Worm (Caenorhabditis elegans) whole organism, mixed stage, embryonic: Measurements from ENCODE around the gene sre-47.

ENCODE experiments used
- M03D4.4 ChIP-seq: sonication (generic microtip); optimal IDR thresholded peaks from 2 replicates; lab custom pipeline; 2017; ENCODE audit warnings: mild to moderate bottlenecking, missing genetic modification characterization, missing compliant biosample characterization
- bed-3 ChIP-seq: fragments of 200-800 bp; sonication (Bioruptor generic); optimal IDR thresholded peaks from 3 replicates; lab custom pipeline; 2018; ENCODE audit warnings: mild to moderate bottlenecking, missing genetic modification characterization, moderate library complexity, missing compliant biosample characterization
- blmp-1 ChIP-seq: fragments of 150-350 bp; optimal IDR thresholded peaks from 2 replicates; lab custom pipeline; 2014; ENCODE audit warnings: missing biosample characterization, missing genetic modification characterization
- ceh-39 ChIP-seq: fragments of 150-350 bp; optimal IDR thresholded peaks from 2 replicates; lab custom pipeline; 2014; ENCODE audit warnings: missing biosample characterization, missing genetic modification characterization
- ceh-83 ChIP-seq: fragments of 200-800 bp; sonication (Bioruptor generic); optimal IDR thresholded peaks from 2 replicates; lab custom pipeline; 2018; ENCODE audit warnings: mild to moderate bottlenecking, missing genetic modification characterization, missing compliant biosample characterization
- ces-1 ChIP-seq: fragments of 150-350 bp; optimal IDR thresholded peaks from 2 replicates; lab custom pipeline; 2014; ENCODE audit warnings: missing biosample characterization, missing genetic modification reagents, missing genetic modification characterization
- cnd-1 ChIP-seq: fragments of 200-800 bp; sonication (Bioruptor generic); optimal IDR thresholded peaks from 2 replicates; lab custom pipeline; 2018; ENCODE audit warnings: mild to moderate bottlenecking, missing genetic modification characterization, missing compliant biosample characterization
- drap-1 ChIP-seq: fragments of 200-800 bp; sonication (Bioruptor generic); optimal IDR thresholded peaks from 3 replicates; lab custom pipeline; 2018; ENCODE audit warnings: mild to moderate bottlenecking, missing genetic modification characterization, missing compliant biosample characterization
- elt-1 ChIP-seq: sonication (generic microtip); optimal IDR thresholded peaks from 2 replicates; lab custom pipeline; 2017; ENCODE audit warnings: missing genetic modification characterization, mild to moderate bottlenecking, missing compliant biosample characterization, antibody characterized with exemption, moderate library complexity, borderline replicate concordance; ENCODE audit not compliant: insufficient read depth
- elt-3 ChIP-seq: fragments of 150-350 bp; optimal IDR thresholded peaks from 2 replicates; lab custom pipeline; 2014; ENCODE audit warnings: missing biosample characterization, missing genetic modification characterization
- flh-1 ChIP-seq: fragments of 200-800 bp; sonication (Bioruptor generic); optimal IDR thresholded peaks from 2 replicates; lab custom pipeline; 2018; ENCODE audit warnings: mild to moderate bottlenecking, missing genetic modification characterization, moderate library complexity, missing compliant biosample characterization
- lin-13 ChIP-seq: fragments of 150-350 bp; optimal IDR thresholded peaks from 2 replicates; lab custom pipeline; 2014; ENCODE audit warnings: missing biosample characterization, missing genetic modification characterization
- mab-5 ChIP-seq: fragments of 150-350 bp; optimal IDR thresholded peaks from 2 replicates; lab custom pipeline; 2014; ENCODE audit warnings: missing biosample characterization, missing genetic modification characterization
- mep-1 ChIP-seq: fragments of 150-350 bp; optimal IDR thresholded peaks from 2 replicates; lab custom pipeline; 2017; ENCODE audit warnings: missing biosample characterization, missing genetic modification reagents, missing genetic modification characterization, inconsistent platforms
- mls-2 ChIP-seq: sonication (generic microtip); optimal IDR thresholded peaks from 2 replicates; lab custom pipeline; 2016; ENCODE audit warnings: mild to moderate bottlenecking, missing genetic modification characterization, moderate library complexity, missing compliant biosample characterization
- nhr-12 ChIP-seq: fragments of 150-350 bp; optimal IDR thresholded peaks from 2 replicates; lab custom pipeline; 2014; ENCODE audit warnings: missing biosample characterization, missing genetic modification characterization
- nhr-2 ChIP-seq: fragments of 150-350 bp; optimal IDR thresholded peaks from 2 replicates; lab custom pipeline; 2014; ENCODE audit warnings: missing biosample characterization, missing genetic modification characterization
- nhr-237 ChIP-seq: fragments of 150-350 bp; optimal IDR thresholded peaks from 2 replicates; lab custom pipeline; 2014; ENCODE audit warnings: missing biosample characterization, missing genetic modification characterization
- nhr-28 ChIP-seq: fragments of 150-350 bp; optimal IDR thresholded peaks from 2 replicates; lab custom pipeline; 2014; ENCODE audit warnings: missing biosample characterization, missing genetic modification characterization
- nhr-76 ChIP-seq: sonication (generic microtip); optimal IDR thresholded peaks from 2 replicates; lab custom pipeline; 2017; ENCODE audit warnings: missing biosample characterization, missing genetic modification characterization
- pha-4 ChIP-seq: fragments of 150-350 bp; optimal IDR thresholded peaks from 2 replicates; lab custom pipeline; 2018; ENCODE audit warnings: missing biosample characterization, missing genetic modification reagents, missing genetic modification characterization
- sem-2 ChIP-seq: fragments of 200-800 bp; sonication (Bioruptor generic); optimal IDR thresholded peaks from 2 replicates; lab custom pipeline; 2018; ENCODE audit warnings: mild to moderate bottlenecking, missing genetic modification characterization, missing compliant biosample characterization
- sptf-1 ChIP-seq: sonication (generic microtip); optimal IDR thresholded peaks from 2 replicates; lab custom pipeline; 2017; ENCODE audit warnings: mild to moderate bottlenecking, missing genetic modification characterization, moderate library complexity, missing compliant biosample characterization
- tbx-8 ChIP-seq: fragments of 200-800 bp; sonication (Bioruptor generic); optimal IDR thresholded peaks from 2 replicates; lab custom pipeline; 2018; ENCODE audit warnings: mild to moderate bottlenecking, missing genetic modification characterization, moderate library complexity, missing compliant biosample characterization
- unc-120 ChIP-seq: sonication (generic microtip); optimal IDR thresholded peaks from 2 replicates; lab custom pipeline; 2017; ENCODE audit warnings: missing genetic modification characterization, missing compliant biosample characterization; ENCODE audit not compliant: poor library complexity, severe bottlenecking
- unc-39 ChIP-seq: fragments of 150-350 bp; optimal IDR thresholded peaks from 2 replicates; lab custom pipeline; 2014; ENCODE audit warnings: missing biosample characterization, missing genetic modification characterization
- unc-62 ChIP-seq: fragments of 150-350 bp; optimal IDR thresholded peaks from 2 replicates; lab custom pipeline; 2014; ENCODE audit warnings: missing biosample characterization, missing genetic modification reagents, missing genetic modification characterization
- zip-8 ChIP-seq: fragments of 150-350 bp; optimal IDR thresholded peaks from 2 replicates; lab custom pipeline; 2014; ENCODE audit warnings: missing biosample characterization, missing genetic modification characterization
- ztf-11 ChIP-seq: fragments of 150-350 bp; optimal IDR thresholded peaks from 2 replicates; lab custom pipeline; 2014; ENCODE audit warnings: missing biosample characterization, missing genetic modification characterization

sre-47 gene

ce11 chrII:14014637-14015036 is 30.2 kb upstream of the sre-47 start:
- no peak for TF ChIP-seq mep-1
- TF ChIP-seq nhr-237: no peak
- TF ChIP-seq mab-5 (tag; lab: Kevin White, UChicago): no peak
- TF ChIP-seq nhr-2 (tag; lab: Kevin White, UChicago): no peak
- TF ChIP-seq bed-3 (GFP tag; lab: Kevin White, UChicago): no peak
- no peak for TF ChIP-seq mls-2 (tag; lab: Kevin White, UChicago)
- no peak for TF ChIP-seq zip-8
- no peak for TF ChIP-seq ztf-11

DNA sequence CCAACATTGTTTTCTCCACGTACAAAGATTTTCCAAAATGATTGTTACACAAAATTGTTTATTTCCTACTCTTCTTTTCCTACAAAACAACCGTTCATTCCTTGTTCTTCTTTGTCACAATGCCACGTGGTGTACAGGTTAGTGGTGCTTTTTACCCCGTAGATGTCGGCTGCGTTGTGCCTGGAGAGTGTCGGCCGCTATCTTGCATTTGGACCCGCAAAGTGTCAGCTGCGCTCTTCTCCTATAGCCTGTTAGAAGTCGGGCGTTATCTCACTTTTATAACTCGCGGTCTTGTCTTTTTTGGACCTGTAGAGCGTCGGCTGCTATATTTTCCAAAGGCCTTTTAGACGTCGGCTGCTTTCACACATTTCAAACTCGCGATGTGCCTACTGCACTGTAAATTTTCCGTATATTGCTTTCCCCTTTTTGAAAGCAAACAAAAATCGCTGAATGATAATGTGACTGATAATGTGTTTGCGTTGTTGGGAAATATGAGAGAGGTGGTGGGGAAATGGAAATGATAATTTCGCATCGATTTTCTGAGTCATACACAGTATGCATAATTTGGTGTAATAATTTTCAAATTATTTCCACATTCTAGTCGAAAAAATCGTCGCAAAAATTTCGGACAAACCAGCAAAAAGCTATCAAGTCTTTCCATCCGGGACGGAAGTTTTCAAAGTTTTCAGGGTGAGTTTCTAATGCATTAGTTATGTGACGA is 26.4 kb upstream of the sre-47 start, which contains the start of gene F01D5.8:
F01D5.8 (plus strand) TSS at position 51 of the 721 bp plus-strand sequence.
- no peak for TF ChIP-seq pha-4 (tag; lab: Kevin White, UChicago)
- no peak for TF ChIP-seq unc-62 (GFP tag; lab: Kevin White, UChicago)
- no peak for TF ChIP-seq drap-1
- no peak for TF ChIP-seq ceh-39 (tag; lab: Kevin White, UChicago)
- TF ChIP-seq nhr-2 (tag; lab: Kevin White, UChicago): no peak
- no peak for TF ChIP-seq mls-2 (tag; lab: Kevin White, UChicago)
- TF ChIP-seq blmp-1: no peak
- TF ChIP-seq unc-120 (tag; lab: Kevin White, UChicago): no peak

- TF ChIP-seq ceh-83 (GFP tag; lab: Kevin White, UChicago): no peak
- no peak for TF ChIP-seq sptf-1 (tag; lab: Kevin White, UChicago)
- TF ChIP-seq lin-13 (tag; lab: Kevin White, UChicago): no peak
- TF ChIP-seq mep-1: no peak
- no peak for TF ChIP-seq nhr-76
- TF ChIP-seq nhr-2 (tag; lab: Kevin White, UChicago): no peak
- no peak for TF ChIP-seq elt-1 (tag; lab: Kevin White, UChicago)
- no peak for TF ChIP-seq cnd-1 (tag; lab: Kevin White, UChicago)
- TF ChIP-seq flh-1 (GFP tag; lab: Kevin White, UChicago): no peak
- no peak for TF ChIP-seq tbx-8
- TF ChIP-seq sem-2 (GFP tag; lab: Kevin White, UChicago): no peak
- TF ChIP-seq nhr-28 (tag; lab: Kevin White, UChicago): no peak
- TF ChIP-seq unc-62 (GFP tag; lab: Kevin White, UChicago): no peak
Observed at ce11 chrII:14008359-14008758, 23.9 kb upstream of the sre-47 start, which contains the start of gene F01D5.7. F01D5.7 (plus strand) TSS chrII:14008659.

DNA sequence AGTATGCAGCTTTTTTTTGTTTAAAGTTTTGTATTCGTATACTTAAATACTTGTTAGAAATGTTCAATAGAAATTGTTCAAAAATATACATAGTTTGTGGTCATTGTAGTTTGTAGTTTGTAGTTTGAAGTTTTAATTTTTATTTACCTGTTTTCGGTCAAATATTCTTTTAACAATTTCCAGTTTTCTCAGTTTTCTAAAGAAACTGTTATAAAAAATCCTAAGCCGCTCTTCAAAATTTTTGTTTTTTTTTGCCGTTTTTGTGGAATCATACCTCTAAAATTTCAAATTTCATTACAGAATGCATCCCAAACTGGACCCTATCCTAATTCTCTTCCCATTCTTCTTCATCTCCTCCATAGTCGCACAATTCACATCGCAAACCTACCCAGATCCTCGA is 21.8 kb upstream of the sre-47 start, which contains the start of gene F01D5.6:
F01D5.6 (plus strand) TSS at position 301 of the 400 bp plus-strand sequence.
- TF ChIP-seq mls-2 (tag; lab: Kevin White, UChicago): no peak
- no peak for TF ChIP-seq unc-39 (tag; lab: Kevin White, UChicago)
- TF ChIP-seq M03D4.4 (tag; lab: Kevin White, UChicago): no peak
- TF ChIP-seq mab-5 (tag; lab: Kevin White, UChicago): no peak
- no peak for TF ChIP-seq elt-3 (tag; lab: Kevin White, UChicago)
- TF ChIP-seq sem-2 (GFP tag; lab: Kevin White, UChicago): no peak
- no peak for TF ChIP-seq flh-1 (GFP tag; lab: Kevin White, UChicago)
- no peak for TF ChIP-seq unc-62 (GFP tag; lab: Kevin White, UChicago)
- TF ChIP-seq unc-120 (tag; lab: Kevin White, UChicago): no peak
- no peak for TF ChIP-seq nhr-237
- no peak for TF ChIP-seq elt-1 (tag; lab: Kevin White, UChicago)
- no peak for TF ChIP-seq pha-4 (tag; lab: Kevin White, UChicago)
- no peak for TF ChIP-seq blmp-1
- no peak for TF ChIP-seq ceh-83 (GFP tag; lab: Kevin White, UChicago)
- TF ChIP-seq ces-1 (GFP tag; lab: Kevin White, UChicago): no peak
- no peak for TF ChIP-seq nhr-12
- no peak for TF ChIP-seq nhr-28 (tag; lab: Kevin White, UChicago)

ce11 chrII:14005183-14005582 is 20.7 kb upstream of the sre-47 start:
- TF ChIP-seq bed-3 (GFP tag; lab: Kevin White, UChicago) (no peak), nhr-12 (no peak), unc-39 (tag; lab: Kevin White, UChicago) (no peak), unc-120 (tag; lab: Kevin White, UChicago) (no peak)
